Fruit fly (Drosophila melanogaster) whole organism, embryonic: ENCODE results near the gene CG1440.

Experiments used
- Ada2b ChIP-seq: fragments of 200-800 bp; sonication (Bioruptor generic); IDR thresholded peaks from 2 replicates; pipeline ENCODE4 v1.3.6; 2022; ENCODE audit warnings: missing biosample characterization, missing genetic modification characterization
- CG10209 ChIP-seq: fragments of 200-800 bp; sonication (Bioruptor generic); optimal IDR thresholded peaks from 3 replicates; lab custom pipeline; 2017; ENCODE audit warnings: missing biosample characterization, mild to moderate bottlenecking, missing genetic modification characterization, missing genetic modification reagents
- CG10462 ChIP-seq: fragments of 200-800 bp; sonication (Bioruptor generic); optimal IDR thresholded peaks from 2 replicates; lab custom pipeline; 2016; ENCODE audit warnings: missing biosample characterization, missing genetic modification characterization
- CG11398 ChIP-seq: fragments of 200-800 bp; sonication (Bioruptor generic); optimal IDR thresholded peaks from 2 replicates; lab custom pipeline; 2016; ENCODE audit warnings: missing biosample characterization, missing genetic modification characterization
- CG12071 ChIP-seq: fragments of 200-800 bp; sonication (Bioruptor generic); optimal IDR thresholded peaks from 3 replicates; lab custom pipeline; 2018; ENCODE audit warnings: missing biosample characterization, mild to moderate bottlenecking, missing genetic modification characterization
- CG12236 ChIP-seq: fragments of 200-800 bp; sonication (Bioruptor generic); optimal IDR thresholded peaks from 2 replicates; lab custom pipeline; 2016; ENCODE audit warnings: missing biosample characterization, missing genetic modification characterization
- CG12942 ChIP-seq: fragments of 200-800 bp; sonication (Bioruptor generic); optimal IDR thresholded peaks from 3 replicates; lab custom pipeline; 2016; ENCODE audit warnings: missing biosample characterization, missing genetic modification characterization
- CG13894 ChIP-seq: fragments of 200-800 bp; sonication (Bioruptor generic); optimal IDR thresholded peaks from 3 replicates; lab custom pipeline; 2018; ENCODE audit warnings: missing biosample characterization, mild to moderate bottlenecking, missing genetic modification characterization, moderate library complexity
- CG16815 ChIP-seq: fragments of 200-800 bp; sonication (Bioruptor generic); optimal IDR thresholded peaks from 3 replicates; lab custom pipeline; 2017; ENCODE audit warnings: missing biosample characterization, mild to moderate bottlenecking, missing genetic modification characterization
- CG1792 ChIP-seq: fragments of 200-800 bp; sonication (Bioruptor generic); optimal IDR thresholded peaks from 2 replicates; lab custom pipeline; 2016; ENCODE audit warnings: missing biosample characterization, missing genetic modification characterization
- CG18619 ChIP-seq: fragments of 200-800 bp; sonication (Bioruptor generic); optimal IDR thresholded peaks from 3 replicates; lab custom pipeline; 2017; ENCODE audit warnings: missing biosample characterization, mild to moderate bottlenecking, missing genetic modification characterization
- CG2199 ChIP-seq: fragments of 200-800 bp; sonication (Bioruptor generic); IDR thresholded peaks from 3 replicates; pipeline ENCODE4 v1.3.6; 2022; ENCODE audit warnings: missing biosample characterization, missing genetic modification characterization
- CG30403 ChIP-seq: fragments of 200-800 bp; sonication (Bioruptor generic); optimal IDR thresholded peaks from 3 replicates; lab custom pipeline; 2016; ENCODE audit warnings: missing biosample characterization, missing genetic modification characterization
- CG3065 ChIP-seq: fragments of 200-800 bp; sonication (Bioruptor generic); optimal IDR thresholded peaks from 2 replicates; lab custom pipeline; 2016; ENCODE audit warnings: missing biosample characterization, missing genetic modification characterization
- CG31365 ChIP-seq: fragments of 200-800 bp; sonication (Bioruptor generic); optimal IDR thresholded peaks from 2 replicates; lab custom pipeline; 2018; ENCODE audit warnings: missing biosample characterization, mild to moderate bottlenecking, missing genetic modification characterization
- CG3726 ChIP-seq: fragments of 200-800 bp; sonication (Bioruptor generic); IDR thresholded peaks from 3 replicates; pipeline ENCODE4, ENCODE4 v1.3.6; 2022; ENCODE audit warnings: missing biosample characterization, missing genetic modification characterization
- CG4282 ChIP-seq: fragments of 200-800 bp; sonication (Bioruptor generic); optimal IDR thresholded peaks from 2 replicates; lab custom pipeline; 2016; ENCODE audit warnings: missing biosample characterization, missing genetic modification characterization
- CG4854 ChIP-seq: fragments of 200-800 bp; sonication (Bioruptor generic); optimal IDR thresholded peaks from 2 replicates; lab custom pipeline; 2016; ENCODE audit warnings: missing biosample characterization, missing genetic modification characterization, inconsistent platforms
- CG7987 ChIP-seq: fragments of 200-800 bp; sonication (Bioruptor generic); optimal IDR thresholded peaks from 2 replicates; lab custom pipeline; 2018; ENCODE audit warnings: missing biosample characterization, mild to moderate bottlenecking, missing genetic modification characterization, moderate library complexity
- CG8944 ChIP-seq: fragments of 200-800 bp; sonication (Bioruptor generic); optimal IDR thresholded peaks from 3 replicates; lab custom pipeline; 2016; ENCODE audit warnings: missing biosample characterization, missing genetic modification characterization
- CG9215 ChIP-seq: fragments of 200-800 bp; sonication (Bioruptor generic); IDR thresholded peaks from 2 replicates; pipeline ENCODE4 v1.3.6; 2022; ENCODE audit warnings: missing biosample characterization, missing genetic modification characterization
- Dfd ChIP-seq, 2 experiments: fragments of >200 bp; optimal IDR thresholded peaks; 2 replicates each; lab custom pipeline; 2017; ENCODE audit warnings: missing biosample characterization in 2 of 2, missing genetic modification characterization in 2 of 2
- Drgx ChIP-seq: fragments of 200-800 bp; sonication (Bioruptor generic); IDR thresholded peaks from 2 replicates; pipeline ENCODE4 v1.3.6; 2022; ENCODE audit warnings: missing biosample characterization, missing genetic modification characterization
- Elba2 ChIP-seq: fragments of 200-800 bp; sonication (Bioruptor generic); optimal IDR thresholded peaks from 3 replicates; lab custom pipeline; 2016; ENCODE audit warnings: missing biosample characterization, missing genetic modification characterization
- HLH3B ChIP-seq: fragments of 200-800 bp; sonication (Bioruptor generic); IDR thresholded peaks from 2 replicates; pipeline ENCODE4 v1.3.6; 2022; ENCODE audit warnings: missing biosample characterization, missing genetic modification characterization
- Kr ChIP-seq: fragments of 200-800 bp; sonication (Bioruptor generic); optimal IDR thresholded peaks from 2 replicates; lab custom pipeline; 2017; ENCODE audit warnings: missing biosample characterization, mild to moderate bottlenecking, missing genetic modification characterization
- Lpt ChIP-seq: fragments of >200 bp; optimal IDR thresholded peaks from 2 replicates; lab custom pipeline; 2018; ENCODE audit warnings: missing biosample characterization, missing genetic modification characterization
- NK7.1 ChIP-seq: fragments of 200-800 bp; sonication (Bioruptor generic); optimal IDR thresholded peaks from 3 replicates; lab custom pipeline; 2016; ENCODE audit warnings: missing biosample characterization, missing genetic modification characterization
- Nf-YC ChIP-seq: fragments of 200-800 bp; optimal IDR thresholded peaks from 3 replicates; lab custom pipeline; 2019; ENCODE audit warnings: missing biosample characterization, mild to moderate bottlenecking, missing genetic modification characterization, moderate library complexity
- Pdp1 ChIP-seq, 2 experiments: fragments of 200-800 bp; sonication (Bioruptor generic); optimal IDR thresholded peaks; 3 replicates each; lab custom pipeline; 2016; ENCODE audit warnings: missing biosample characterization in 2 of 2, missing genetic modification characterization in 2 of 2, mild to moderate bottlenecking in 1 of 2, moderate library complexity in 1 of 2
- Poxn ChIP-seq: fragments of 200-800 bp; sonication (Bioruptor generic); IDR thresholded peaks from 2 replicates; pipeline ENCODE4 v1.3.6; 2022; ENCODE audit warnings: missing biosample characterization, missing genetic modification characterization
- Tbp ChIP-seq: fragments of >200 bp; optimal IDR thresholded peaks from 2 replicates; lab custom pipeline; 2018; ENCODE audit warnings: missing biosample characterization, missing genetic modification characterization
- bcd ChIP-seq: fragments of 200-800 bp; sonication (Bioruptor generic); optimal IDR thresholded peaks from 2 replicates; lab custom pipeline; 2017; ENCODE audit warnings: missing biosample characterization, mild to moderate bottlenecking, missing genetic modification characterization
- croc ChIP-seq: fragments of 200-800 bp; sonication (Bioruptor generic); conservative IDR thresholded peaks from 3 replicates; pipeline ENCODE4 v1.3.6; 2022; ENCODE audit warnings: missing biosample characterization, missing genetic modification characterization
- dati ChIP-seq: fragments of 200-800 bp; sonication (Bioruptor generic); IDR thresholded peaks from 2 replicates; pipeline ENCODE4 v1.3.6; 2022; ENCODE audit warnings: missing biosample characterization, missing genetic modification characterization
- emc ChIP-seq: fragments of 200-800 bp; sonication (Bioruptor generic); optimal IDR thresholded peaks from 2 replicates; lab custom pipeline; 2016; ENCODE audit warnings: missing biosample characterization, missing genetic modification characterization
- gcm ChIP-seq: fragments of 200-800 bp; sonication (Bioruptor generic); optimal IDR thresholded peaks from 2 replicates; lab custom pipeline; 2019; ENCODE audit warnings: missing biosample characterization, mild to moderate bottlenecking, missing genetic modification characterization, moderate library complexity
- grn ChIP-seq: fragments of 200-800 bp; sonication (Bioruptor generic); optimal IDR thresholded peaks from 3 replicates; lab custom pipeline; 2017; ENCODE audit warnings: missing biosample characterization, missing genetic modification characterization
- knrl ChIP-seq: fragments of 200-800 bp; sonication (Bioruptor generic); IDR thresholded peaks from 3 replicates; pipeline ENCODE4 v1.3.6; 2022; ENCODE audit warnings: missing biosample characterization, missing genetic modification characterization; ENCODE audit not compliant: partially characterized antibody
- otp ChIP-seq: fragments of 200-800 bp; sonication (Bioruptor generic); IDR thresholded peaks from 3 replicates; pipeline ENCODE4, ENCODE4 v1.3.6; 2022; ENCODE audit warnings: missing biosample characterization, missing genetic modification characterization
- pb ChIP-seq: fragments of 200-800 bp; sonication (Bioruptor generic); optimal IDR thresholded peaks from 3 replicates; lab custom pipeline; 2016; ENCODE audit warnings: missing biosample characterization, missing genetic modification characterization
- phol ChIP-seq: fragments of 200-800 bp; sonication (Bioruptor generic); optimal IDR thresholded peaks from 3 replicates; lab custom pipeline; 2018; ENCODE audit warnings: missing biosample characterization, mild to moderate bottlenecking, missing genetic modification characterization, moderate library complexity
- pita ChIP-seq: fragments of 200-800 bp; sonication (Bioruptor generic); optimal IDR thresholded peaks from 2 replicates; lab custom pipeline; 2017; ENCODE audit warnings: missing biosample characterization, mild to moderate bottlenecking, missing genetic modification characterization
- pnt ChIP-seq: fragments of 200-800 bp; sonication (Bioruptor generic); optimal IDR thresholded peaks from 3 replicates; lab custom pipeline; 2016; ENCODE audit warnings: missing biosample characterization, missing genetic modification characterization
- row ChIP-seq: fragments of 200-800 bp; sonication (Bioruptor generic); IDR thresholded peaks from 3 replicates; pipeline ENCODE4 v1.3.6; 2022; ENCODE audit warnings: missing biosample characterization, missing genetic modification characterization
- stc ChIP-seq: fragments of 200-800 bp; sonication (Bioruptor generic); IDR thresholded peaks from 2 replicates; pipeline ENCODE4 v1.3.6; 2022; ENCODE audit warnings: missing biosample characterization, missing genetic modification characterization
- stwl ChIP-seq: fragments of 200-800 bp; sonication (Bioruptor generic); optimal IDR thresholded peaks from 3 replicates; lab custom pipeline; 2018; ENCODE audit warnings: missing biosample characterization, mild to moderate bottlenecking, missing genetic modification characterization, moderate library complexity
- tin ChIP-seq: fragments of 200-800 bp; sonication (Bioruptor generic); optimal IDR thresholded peaks from 3 replicates; lab custom pipeline; 2016; ENCODE audit warnings: missing biosample characterization, missing genetic modification characterization
- tio ChIP-seq: fragments of 200-800 bp; sonication (Bioruptor generic); optimal IDR thresholded peaks from 2 replicates; lab custom pipeline; 2017; ENCODE audit warnings: missing biosample characterization, missing genetic modification characterization, inconsistent platforms
- tna ChIP-seq: fragments of 200-800 bp; sonication (Bioruptor generic); IDR thresholded peaks from 2 replicates; pipeline ENCODE4 v1.3.6; 2022; ENCODE audit warnings: missing biosample characterization, missing genetic modification characterization; ENCODE audit not compliant: partially characterized antibody
- twi ChIP-seq: fragments of 200-800 bp; optimal IDR thresholded peaks from 2 replicates; lab custom pipeline; 2019; ENCODE audit warnings: missing biosample characterization, mild to moderate bottlenecking, missing genetic modification characterization, moderate library complexity
- wek ChIP-seq: fragments of 200-800 bp; sonication (Bioruptor generic); optimal IDR thresholded peaks from 3 replicates; lab custom pipeline; 2018; ENCODE audit warnings: missing biosample characterization, mild to moderate bottlenecking, missing genetic modification characterization, moderate library complexity

CG1440 gene

DNA sequence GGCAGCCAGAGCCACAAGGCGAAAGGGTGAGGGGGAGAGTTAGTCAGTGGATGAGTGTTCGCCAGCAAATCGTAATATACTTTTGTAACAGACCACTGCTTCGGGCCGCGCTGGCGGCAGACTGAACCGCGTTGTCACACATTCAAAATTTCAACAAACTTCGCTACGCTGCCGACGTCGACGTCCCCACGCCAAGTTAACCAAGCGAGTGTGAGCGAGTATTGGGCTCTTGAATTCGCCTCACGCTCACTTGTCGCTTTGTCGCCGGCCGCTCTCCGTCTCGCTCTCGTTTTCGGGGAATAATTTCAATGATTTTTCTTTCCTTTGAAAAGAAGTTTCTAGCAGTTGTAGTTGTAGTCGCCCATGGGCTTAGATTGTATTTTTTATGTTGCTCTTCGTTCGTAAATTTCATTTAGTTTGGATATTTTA lies 25.3 kb upstream of the CG1440 start, which contains the start of gene lawc (continued):
- no peak for TF ChIP-seq Kr (GFP tag; lab: Kevin White, UChicago)
- TF ChIP-seq grn (GFP tag; lab: Kevin White, UChicago): peak; percentile 26
- TF ChIP-seq CG4282 (GFP tag; lab: Kevin White, UChicago): no peak
- peak; percentile 17; the same call in 1 of the 3 replicates for TF ChIP-seq otp (GFP tag; lab: Robert Waterston, UW)
- TF ChIP-seq Pdp1 (GFP tag; optimal IDR thresholded peaks at IDR 0.05; lab: Kevin White, UChicago): peak in 1 of 2 experiments; percentile 49
- TF ChIP-seq CG10209 (GFP tag; lab: Kevin White, UChicago): no peak
- no peak for TF ChIP-seq CG8944 (GFP tag; lab: Kevin White, UChicago)
- peak; percentile 53 for TF ChIP-seq CG31365 (tag; lab: Kevin White, UChicago)
- no peak for TF ChIP-seq croc
- no peak for TF ChIP-seq Lpt (GFP tag; lab: Kevin White, UChicago)
- no peak for TF ChIP-seq tio (GFP tag; lab: Kevin White, UChicago)
- no peak for TF ChIP-seq dati (GFP tag; lab: Robert Waterston, UW)
- no peak for TF ChIP-seq phol (tag; lab: Kevin White, UChicago)
- no peak for TF ChIP-seq CG3065 (GFP tag; lab: Kevin White, UChicago)
- TF ChIP-seq Dfd (GFP tag; optimal IDR thresholded peaks at IDR 0.05; lab: Kevin White, UChicago): no peak
- no peak; the same call in 1 of the 2 replicates for TF ChIP-seq tna (GFP tag; lab: Robert Waterston, UW)
- no peak; the same call in 2 of the 3 replicates for TF ChIP-seq row
- no peak for TF ChIP-seq Nf-YC (tag; lab: Kevin White, UChicago)
- TF ChIP-seq CG16815: no peak
- no peak for TF ChIP-seq CG12236 (GFP tag; lab: Kevin White, UChicago)
- no peak for TF ChIP-seq CG10462
- TF ChIP-seq CG9215 (GFP tag; lab: Robert Waterston, UW): no peak
- TF ChIP-seq CG11398: no peak
- no peak for TF ChIP-seq knrl (GFP tag; lab: Robert Waterston, UW)
- TF ChIP-seq CG12071 (GFP tag; lab: Kevin White, UChicago): peak; percentile 62
- no peak for TF ChIP-seq Tbp (GFP tag; lab: Kevin White, UChicago)
- TF ChIP-seq stwl (tag; lab: Kevin White, UChicago): no peak
- TF ChIP-seq Drgx (GFP tag; lab: Robert Waterston, UW): peak; percentile 86
- peak; percentile 59 for TF ChIP-seq CG13894 (tag; lab: Kevin White, UChicago)
- TF ChIP-seq CG18619: peak; percentile 33
- no peak for TF ChIP-seq CG4854 (GFP tag; lab: Kevin White, UChicago)
- peak; percentile 35; the same call in 1 of the 2 replicates for TF ChIP-seq stc (GFP tag; lab: Robert Waterston, UW)
- TF ChIP-seq NK7.1 (GFP tag; lab: Kevin White, UChicago): no peak
- no peak for TF ChIP-seq twi (tag; lab: Kevin White, UChicago)
- no peak for TF ChIP-seq pnt
- peak; percentile 52 for TF ChIP-seq wek (GFP tag; lab: Kevin White, UChicago)
- TF ChIP-seq CG12942 (GFP tag; lab: Kevin White, UChicago): no peak
- TF ChIP-seq CG30403 (GFP tag; lab: Kevin White, UChicago): no peak
- TF ChIP-seq Ada2b (GFP tag; lab: Robert Waterston, UW): no peak
- TF ChIP-seq CG1792 (GFP tag; lab: Kevin White, UChicago): no peak
- no peak for TF ChIP-seq emc (GFP tag; lab: Kevin White, UChicago)
- TF ChIP-seq Elba2: no peak
- TF ChIP-seq gcm (GFP tag; lab: Kevin White, UChicago): peak; percentile 30
- peak; percentile 39; the same call in 1 of the 2 replicates for TF ChIP-seq HLH3B
- no peak for TF ChIP-seq pita
- TF ChIP-seq CG7987 (GFP tag; lab: Kevin White, UChicago): peak; percentile 50
- TF ChIP-seq bcd (GFP tag; lab: Kevin White, UChicago): no peak
- TF ChIP-seq Poxn (GFP tag; lab: Robert Waterston, UW): no peak
- no peak for TF ChIP-seq CG3726 (GFP tag; lab: Robert Waterston, UW)
- TF ChIP-seq tin (GFP tag; lab: Kevin White, UChicago): peak; percentile 10
- no peak for TF ChIP-seq CG2199 (GFP tag; lab: Robert Waterston, UW)
- no peak for TF ChIP-seq pb (GFP tag; lab: Kevin White, UChicago)
